Worm (Caenorhabditis elegans): ENCODE results near the gene Y41E3.13.

ce11 chrIV:15074392-15074791 is 16.3 kb downstream of the Y41E3.13 start, which contains the start of gene srt-50:
- TF ChIP-seq him-1 (tag; optimal IDR thresholded peaks at IDR 0.05) (no peak), W03F9.2 (tag; optimal IDR thresholded peaks at IDR 0.05) (no peak)
